Fruit fly (Drosophila melanogaster) whole organism, embryonic: ENCODE results near the gene CG5521.

ENCODE experiments used
- B-H2 ChIP-seq: fragments of 200-800 bp; sonication (Bioruptor generic); optimal IDR thresholded peaks from 2 replicates; lab custom pipeline; 2018; ENCODE audit warnings: missing biosample characterization, mild to moderate bottlenecking, missing genetic modification characterization
- CG10321 ChIP-seq: fragments of 200-800 bp; sonication (Bioruptor generic); IDR thresholded peaks from 2 replicates; pipeline ENCODE4 v1.3.6; 2022; ENCODE audit warnings: missing biosample characterization, missing genetic modification characterization
- CG10366 ChIP-seq: fragments of 200-800 bp; sonication (Bioruptor generic); IDR thresholded peaks from 2 replicates; pipeline ENCODE4 v1.3.6; 2022; ENCODE audit warnings: missing biosample characterization, missing genetic modification characterization
- CG11504 ChIP-seq: fragments of 200-800 bp; sonication (Bioruptor generic); optimal IDR thresholded peaks from 3 replicates; lab custom pipeline; 2019; ENCODE audit warnings: missing biosample characterization, mild to moderate bottlenecking, missing genetic modification characterization, moderate library complexity
- CG11695 ChIP-seq: fragments of 200-800 bp; sonication (Bioruptor generic); IDR thresholded peaks from 3 replicates; pipeline ENCODE4 v1.3.6; 2022; ENCODE audit warnings: missing biosample characterization, missing genetic modification characterization
- CG12744 ChIP-seq: fragments of 200-800 bp; sonication (Bioruptor generic); optimal IDR thresholded peaks from 2 replicates; lab custom pipeline; 2016; ENCODE audit warnings: missing biosample characterization, missing genetic modification characterization
- CG12769 ChIP-seq: fragments of 200-800 bp; sonication (Bioruptor generic); optimal IDR thresholded peaks from 2 replicates; lab custom pipeline; 2019; ENCODE audit warnings: missing biosample characterization, mild to moderate bottlenecking, missing genetic modification characterization, moderate library complexity
- CG13624 ChIP-seq: fragments of 200-800 bp; sonication (Bioruptor generic); optimal IDR thresholded peaks from 2 replicates; lab custom pipeline; 2016; ENCODE audit warnings: missing biosample characterization, missing genetic modification characterization
- CG17568 ChIP-seq: fragments of 200-800 bp; sonication (Bioruptor generic); optimal IDR thresholded peaks from 2 replicates; lab custom pipeline; 2018; ENCODE audit warnings: missing biosample characterization, mild to moderate bottlenecking, missing genetic modification characterization, moderate library complexity
- CG2129 ChIP-seq: fragments of 200-800 bp; sonication (Bioruptor generic); IDR thresholded peaks from 2 replicates; pipeline ENCODE4 v1.3.6; 2022; ENCODE audit warnings: missing biosample characterization, missing genetic modification characterization; ENCODE audit not compliant: partially characterized antibody
- CG2199 ChIP-seq: fragments of 200-800 bp; sonication (Bioruptor generic); IDR thresholded peaks from 3 replicates; pipeline ENCODE4 v1.3.6; 2022; ENCODE audit warnings: missing biosample characterization, missing genetic modification characterization
- CG31224 ChIP-seq: fragments of 200-800 bp; sonication (Bioruptor generic); IDR thresholded peaks from 2 replicates; pipeline ENCODE4 v1.3.6; 2022; ENCODE audit warnings: missing biosample characterization, missing genetic modification characterization
- CG3847 ChIP-seq: fragments of 200-800 bp; sonication (Bioruptor generic); IDR thresholded peaks from 2 replicates; pipeline ENCODE4 v1.3.6; 2022; ENCODE audit warnings: missing biosample characterization, missing genetic modification characterization
- CG4820 ChIP-seq: fragments of 200-800 bp; sonication (Bioruptor generic); optimal IDR thresholded peaks from 3 replicates; lab custom pipeline; 2016; ENCODE audit warnings: missing biosample characterization, missing genetic modification characterization
- CG5953 ChIP-seq: fragments of 200-800 bp; sonication (Bioruptor generic); IDR thresholded peaks from 2 replicates; pipeline ENCODE4 v1.3.6; 2022; ENCODE audit warnings: missing biosample characterization, missing genetic modification characterization
- CG6254 ChIP-seq: fragments of 200-800 bp; sonication (Bioruptor generic); optimal IDR thresholded peaks from 3 replicates; lab custom pipeline; 2017; ENCODE audit warnings: mild to moderate bottlenecking, missing biosample characterization, missing genetic modification reagents, missing genetic modification characterization
- CG6791 ChIP-seq: fragments of 200-800 bp; sonication (Bioruptor generic); IDR thresholded peaks from 3 replicates; pipeline ENCODE4 v1.3.6; 2022; ENCODE audit warnings: missing biosample characterization, missing genetic modification characterization; ENCODE audit not compliant: partially characterized antibody
- CG6813 ChIP-seq: fragments of 200-800 bp; sonication (Bioruptor generic); optimal IDR thresholded peaks from 2 replicates; lab custom pipeline; 2017; ENCODE audit warnings: missing biosample characterization, missing genetic modification characterization, mild to moderate bottlenecking, moderate library complexity, missing genetic modification reagents
- CG7745 ChIP-seq: fragments of 200-800 bp; sonication (Bioruptor generic); optimal IDR thresholded peaks from 2 replicates; lab custom pipeline; 2018; ENCODE audit warnings: missing biosample characterization, mild to moderate bottlenecking, missing genetic modification characterization, moderate library complexity
- CG7839 ChIP-seq: fragments of 200-800 bp; sonication (Bioruptor generic); optimal IDR thresholded peaks from 3 replicates; lab custom pipeline; 2018; ENCODE audit warnings: missing biosample characterization, mild to moderate bottlenecking, missing genetic modification characterization, moderate library complexity
- Dip2 ChIP-seq: fragments of 200-800 bp; sonication (Bioruptor generic); IDR thresholded peaks from 2 replicates; pipeline ENCODE4 v1.3.6; 2022; ENCODE audit warnings: missing biosample characterization, missing genetic modification characterization
- Dll ChIP-seq: fragments of 200-800 bp; sonication (Bioruptor generic); IDR thresholded peaks from 4 replicates; pipeline ENCODE4 v1.3.6; 2022; ENCODE audit warnings: missing biosample characterization, missing genetic modification characterization; ENCODE audit not compliant: partially characterized antibody
- Drgx ChIP-seq: fragments of 200-800 bp; sonication (Bioruptor generic); IDR thresholded peaks from 2 replicates; pipeline ENCODE4 v1.3.6; 2022; ENCODE audit warnings: missing biosample characterization, missing genetic modification characterization
- Fer1 ChIP-seq: fragments of 200-800 bp; sonication (Bioruptor generic); optimal IDR thresholded peaks from 2 replicates; lab custom pipeline; 2017; ENCODE audit warnings: missing biosample characterization, mild to moderate bottlenecking, missing genetic modification characterization
- H2.0 ChIP-seq: fragments of 200-800 bp; sonication (Bioruptor generic); IDR thresholded peaks from 2 replicates; pipeline ENCODE4 v1.3.6; 2022; ENCODE audit warnings: missing biosample characterization, missing genetic modification characterization
- HLH3B ChIP-seq: fragments of 200-800 bp; sonication (Bioruptor generic); IDR thresholded peaks from 2 replicates; pipeline ENCODE4 v1.3.6; 2022; ENCODE audit warnings: missing biosample characterization, missing genetic modification characterization
- HLH54F ChIP-seq: fragments of 200-800 bp; sonication (Bioruptor generic); optimal IDR thresholded peaks from 3 replicates; lab custom pipeline; 2016; ENCODE audit warnings: missing biosample characterization, missing genetic modification characterization
- Hr51 ChIP-seq, 2 experiments: fragments of 200-800 bp; sonication (Bioruptor generic); optimal IDR thresholded peaks; 2 replicates in 1 of 2; 3 replicates in 1 of 2; lab custom pipeline; 2016 to 2018; ENCODE audit warnings: missing biosample characterization in 2 of 2, missing genetic modification characterization in 2 of 2, mild to moderate bottlenecking in 1 of 2, moderate library complexity in 1 of 2
- Hsf ChIP-seq: fragments of 200-800 bp; sonication (Bioruptor generic); optimal IDR thresholded peaks from 3 replicates; lab custom pipeline; 2016; ENCODE audit warnings: missing biosample characterization, missing genetic modification characterization
- Lpt ChIP-seq: fragments of >200 bp; optimal IDR thresholded peaks from 2 replicates; lab custom pipeline; 2018; ENCODE audit warnings: missing biosample characterization, missing genetic modification characterization
- Med ChIP-seq: fragments of 200-800 bp; sonication (Bioruptor generic); peaks from one replicate; lab custom pipeline; 2016; ENCODE audit warnings: missing biosample characterization, missing genetic modification characterization, mild to moderate bottlenecking, inconsistent platforms, moderate library complexity
- Oli ChIP-seq: fragments of 200-800 bp; sonication (Bioruptor generic); optimal IDR thresholded peaks from 2 replicates; lab custom pipeline; 2018; ENCODE audit warnings: missing biosample characterization, mild to moderate bottlenecking, missing genetic modification characterization, moderate library complexity
- Side ChIP-seq: fragments of 200-800 bp; sonication (Bioruptor generic); optimal IDR thresholded peaks from 2 replicates; lab custom pipeline; 2016; ENCODE audit warnings: missing biosample characterization, missing genetic modification characterization
- al ChIP-seq: fragments of 200-800 bp; sonication (Bioruptor generic); IDR thresholded peaks from 2 replicates; pipeline ENCODE4 v1.3.6; 2022; ENCODE audit warnings: missing biosample characterization, missing genetic modification characterization
- ase ChIP-seq: fragments of 200-800 bp; sonication (Bioruptor generic); IDR thresholded peaks from 3 replicates; pipeline ENCODE4 v1.3.6; 2022; ENCODE audit warnings: missing biosample characterization, missing genetic modification characterization
- btn ChIP-seq: fragments of 200-800 bp; sonication (Bioruptor generic); optimal IDR thresholded peaks from 2 replicates; lab custom pipeline; 2016; ENCODE audit warnings: missing biosample characterization, missing genetic modification characterization
- cato ChIP-seq: fragments of 200-800 bp; sonication (Bioruptor generic); optimal IDR thresholded peaks from 2 replicates; lab custom pipeline; 2016; ENCODE audit warnings: missing biosample characterization, missing genetic modification characterization, borderline replicate concordance
- dati ChIP-seq: fragments of 200-800 bp; sonication (Bioruptor generic); IDR thresholded peaks from 2 replicates; pipeline ENCODE4 v1.3.6; 2022; ENCODE audit warnings: missing biosample characterization, missing genetic modification characterization
- ftz-f1 ChIP-seq: fragments of 200-800 bp; sonication (Bioruptor generic); optimal IDR thresholded peaks from 2 replicates; lab custom pipeline; 2016; ENCODE audit warnings: missing biosample characterization, missing genetic modification characterization
- gce ChIP-seq: fragments of 200-800 bp; sonication (Bioruptor generic); IDR thresholded peaks from 3 replicates; pipeline ENCODE4 v1.3.6; 2022; ENCODE audit warnings: missing biosample characterization, missing genetic modification characterization
- gcm2 ChIP-seq: fragments of 200-800 bp; sonication (Bioruptor generic); optimal IDR thresholded peaks from 2 replicates; lab custom pipeline; 2016; ENCODE audit warnings: missing biosample characterization, missing genetic modification characterization
- h ChIP-seq: fragments of >200 bp; optimal IDR thresholded peaks from 2 replicates; lab custom pipeline; 2017
- lab ChIP-seq: fragments of 200-800 bp; sonication (Bioruptor generic); optimal IDR thresholded peaks from 3 replicates; lab custom pipeline; 2017; ENCODE audit warnings: missing biosample characterization, missing genetic modification characterization, mild to moderate bottlenecking, moderate library complexity, missing genetic modification reagents
- lilli ChIP-seq: fragments of 200-800 bp; sonication (Bioruptor generic); optimal IDR thresholded peaks from 3 replicates; lab custom pipeline; 2016; ENCODE audit warnings: missing biosample characterization, missing genetic modification characterization
- mam ChIP-seq: fragments of 200-800 bp; sonication (Bioruptor generic); optimal IDR thresholded peaks from 3 replicates; lab custom pipeline; 2016; ENCODE audit warnings: missing biosample characterization, missing genetic modification characterization
- pho ChIP-seq: fragments of 200-800 bp; sonication (Bioruptor generic); optimal IDR thresholded peaks from 2 replicates; lab custom pipeline; 2016; ENCODE audit warnings: missing biosample characterization, missing genetic modification characterization
- sc ChIP-seq, 3 experiments: fragments of >200 bp in 2 of 3; fragments of 200-800 bp in 1 of 3; sonication (Bioruptor generic) in 1 of 3; optimal IDR thresholded peaks; 2 replicates in 2 of 3; 3 replicates in 1 of 3; lab custom pipeline; 2017; ENCODE audit warnings: mild to moderate bottlenecking in 1 of 3, missing biosample characterization in 1 of 3, missing genetic modification characterization in 1 of 3, missing genetic modification reagents in 1 of 3
- sd ChIP-seq: fragments of 200-800 bp; sonication (Bioruptor generic); optimal IDR thresholded peaks from 3 replicates; lab custom pipeline; 2018; ENCODE audit warnings: missing biosample characterization, mild to moderate bottlenecking, missing genetic modification characterization, moderate library complexity
- stwl ChIP-seq: fragments of 200-800 bp; sonication (Bioruptor generic); optimal IDR thresholded peaks from 3 replicates; lab custom pipeline; 2018; ENCODE audit warnings: missing biosample characterization, mild to moderate bottlenecking, missing genetic modification characterization, moderate library complexity
- trem ChIP-seq: fragments of 200-800 bp; optimal IDR thresholded peaks from 3 replicates; lab custom pipeline; 2019; ENCODE audit warnings: missing biosample characterization, mild to moderate bottlenecking, missing genetic modification characterization, moderate library complexity
- wdn ChIP-seq: fragments of 200-800 bp; sonication (Bioruptor generic); IDR thresholded peaks from 2 replicates; pipeline ENCODE4 v1.3.6; 2022; ENCODE audit warnings: missing biosample characterization, missing genetic modification characterization

CG5521 gene

DNA sequence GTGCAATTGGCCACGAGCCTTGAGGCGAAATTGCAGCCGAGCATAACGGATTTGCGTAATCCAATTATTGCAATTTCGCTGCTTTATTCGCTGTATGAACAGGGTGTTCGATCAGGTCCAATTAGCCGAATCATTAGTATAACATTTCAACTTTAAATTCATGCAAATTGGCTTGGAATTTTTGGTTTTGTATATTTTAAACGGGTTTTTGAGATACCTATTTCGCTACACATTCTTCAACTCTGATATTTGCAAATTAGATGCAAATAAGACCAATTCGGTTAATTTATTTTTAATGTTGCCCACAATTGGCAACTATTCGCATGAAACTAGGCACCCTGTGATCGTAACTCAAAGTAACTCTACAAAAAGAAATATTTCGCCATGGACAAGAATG is 13.3 kb upstream of the CG5521 start (continued):
- TF ChIP-seq Med (GFP tag; lab: Kevin White, UChicago) (peak; percentile 85), pho (GFP tag; lab: Kevin White, UChicago) (peak; percentile 64), Oli (tag; lab: Kevin White, UChicago) (peak; percentile 11), CG6813 (GFP tag; lab: Kevin White, UChicago) (no peak), gce (peak; percentile 29; the same call in 1 of the 3 replicates), CG13624 (GFP tag; lab: Kevin White, UChicago) (peak; percentile 43), CG7839 (tag; lab: Kevin White, UChicago) (peak; percentile 12), HLH54F (peak; percentile 54), wdn (GFP tag; lab: Robert Waterston, UW) (no peak), CG5953 (no peak), CG6791 (no peak), sc (optimal IDR thresholded peaks at IDR 0.05; lab: Kevin White, UChicago) (no peak), sc (GFP tag; optimal IDR thresholded peaks at IDR 0.05; lab: Kevin White, UChicago) (no peak), CG10366 (GFP tag; lab: Robert Waterston, UW) (peak; percentile 48), h (no peak), CG2199 (GFP tag; lab: Robert Waterston, UW) (no peak), CG3847 (GFP tag; lab: Robert Waterston, UW) (peak; percentile 27), HLH3B (0 out of 2 replicates have a peak, but pooled peaks have one; percentile 6), mam (GFP tag; lab: Kevin White, UChicago) (peak; percentile 13), gcm2 (peak; percentile 16), Hsf (GFP tag; lab: Kevin White, UChicago) (peak; percentile 57), cato (GFP tag; lab: Kevin White, UChicago) (peak; percentile 32), Fer1 (GFP tag; lab: Kevin White, UChicago) (no peak), stwl (tag; lab: Kevin White, UChicago) (no peak), ftz-f1 (GFP tag; lab: Kevin White, UChicago) (no peak), Drgx (GFP tag; lab: Robert Waterston, UW) (peak; percentile 91), dati (GFP tag; lab: Robert Waterston, UW) (no peak), CG10321 (GFP tag; lab: Robert Waterston, UW) (no peak), Lpt (GFP tag; lab: Kevin White, UChicago) (no peak), Side (GFP tag; lab: Kevin White, UChicago) (peak; percentile 37), CG11504 (tag; lab: Kevin White, UChicago) (peak; percentile 15), CG6254 (no peak), CG12744 (GFP tag; lab: Kevin White, UChicago) (no peak), CG4820 (GFP tag; lab: Kevin White, UChicago) (no peak), ase (GFP tag; lab: Robert Waterston, UW) (no peak), CG7745 (tag; lab: Kevin White, UChicago) (no peak), sd (tag; lab: Kevin White, UChicago) (peak; percentile 73), CG11695 (GFP tag; lab: Robert Waterston, UW) (peak; percentile 12; the same call in 1 of the 3 replicates), lilli (GFP tag; lab: Kevin White, UChicago) (peak; percentile 43), Dip2 (GFP tag; lab: Robert Waterston, UW) (no peak), H2.0 (GFP tag; lab: Robert Waterston, UW) (peak; percentile 7; the same call in 1 of the 2 replicates), lab (GFP tag; lab: Kevin White, UChicago) (no peak), btn (GFP tag; lab: Kevin White, UChicago) (peak; percentile 2), al (GFP tag; lab: Robert Waterston, UW) (no peak), CG17568 (GFP tag; lab: Kevin White, UChicago) (no peak), Hr51 (GFP tag; optimal IDR thresholded peaks at IDR 0.05; lab: Kevin White, UChicago) (peak in 1 of 2 experiments; percentile 39), trem (tag; lab: Kevin White, UChicago) (no peak), B-H2 (GFP tag; lab: Kevin White, UChicago) (no peak), CG12769 (tag; lab: Kevin White, UChicago) (peak; percentile 44), CG31224 (GFP tag; lab: Robert Waterston, UW) (no peak), Dll (no peak), CG2129 (GFP tag; lab: Robert Waterston, UW) (no peak)
